Fruit fly (Drosophila melanogaster): Measurements from ENCODE around the gene Nmdmc.

Nmdmc gene

dm6 chr3R:9043610-9044009 is 6.7 kb downstream of the Nmdmc start (continued):
- peak; percentile 2 for TF ChIP-seq cg (GFP tag; optimal IDR thresholded peaks at IDR 0.05)
- no peak for TF ChIP-seq vvl (GFP tag; IDR thresholded peaks at IDR 0.05)
- TF ChIP-seq Med (GFP tag): peak; percentile 44
- no peak for TF ChIP-seq lab (GFP tag; optimal IDR thresholded peaks at IDR 0.05)
- TF ChIP-seq CG15514 (GFP tag; optimal IDR thresholded peaks at IDR 0.05): no peak
- peak; percentile 25 for TF ChIP-seq sug (tag; optimal IDR thresholded peaks at IDR 0.05)
- TF ChIP-seq fd3F (GFP tag; optimal IDR thresholded peaks at IDR 0.05): no peak
- no peak for TF ChIP-seq CG8290 (GFP tag; optimal IDR thresholded peaks at IDR 0.05)
- TF ChIP-seq CG8290 (tag; optimal IDR thresholded peaks at IDR 0.05): peak in 1 of 2 experiments; percentile 9
- TF ChIP-seq NFAT (GFP tag; IDR thresholded peaks at IDR 0.05): no peak
- TF ChIP-seq Nf-YA (GFP tag; IDR thresholded peaks at IDR 0.05): no peak
- TF ChIP-seq CG18764 (GFP tag; optimal IDR thresholded peaks at IDR 0.05): no peak
- no peak for TF ChIP-seq E2f1 (GFP tag; IDR thresholded peaks at IDR 0.05)
- no peak for TF ChIP-seq CG17328 (GFP tag; IDR thresholded peaks at IDR 0.05)
- no peak for TF ChIP-seq Nf-YB (GFP tag; optimal IDR thresholded peaks at IDR 0.05)
- no peak for TF ChIP-seq CG10147 (GFP tag; optimal IDR thresholded peaks at IDR 0.05)
- no peak for TF ChIP-seq CG2120 (GFP tag; optimal IDR thresholded peaks at IDR 0.05)
- peak; percentile 1 for TF ChIP-seq BEAF-32 (GFP tag; optimal IDR thresholded peaks at IDR 0.05)
- TF ChIP-seq D19A (tag; optimal IDR thresholded peaks at IDR 0.05): no peak
- TF ChIP-seq jing (GFP tag; optimal IDR thresholded peaks at IDR 0.05): no peak
- no peak for TF ChIP-seq tll (GFP tag; optimal IDR thresholded peaks at IDR 0.05)
- no peak for TF ChIP-seq nerfin-1 (tag; optimal IDR thresholded peaks at IDR 0.05)
- TF ChIP-seq CG9215 (GFP tag; IDR thresholded peaks at IDR 0.05): no peak
- TF ChIP-seq Vsx1 (GFP tag; optimal IDR thresholded peaks at IDR 0.05): no peak
- no peak for TF ChIP-seq twi (tag; optimal IDR thresholded peaks at IDR 0.05)
- no peak for TF ChIP-seq Hand (GFP tag; optimal IDR thresholded peaks at IDR 0.05)
- peak; percentile 11 for TF ChIP-seq gfzf (GFP tag; optimal IDR thresholded peaks at IDR 0.05)
- TF ChIP-seq kah (GFP tag; optimal IDR thresholded peaks at IDR 0.05): peak; percentile 50
- TF ChIP-seq Usf (GFP tag; optimal IDR thresholded peaks at IDR 0.05): no peak

dm6 chr3R:9039448-9039847 is 10.9 kb downstream of the Nmdmc start, which contains the start of gene neur:
neur (minus strand) TSS chr3R:9039471.
- TF ChIP-seq CG2120 (GFP tag; optimal IDR thresholded peaks at IDR 0.05) (peak; percentile 19), pita (GFP tag; optimal IDR thresholded peaks at IDR 0.05) (no peak), CG8290 (GFP tag; optimal IDR thresholded peaks at IDR 0.05) (peak; percentile 24), CG8290 (tag; optimal IDR thresholded peaks at IDR 0.05) (peak in 1 of 2 experiments; percentile 1), Rfx (GFP tag; IDR thresholded peaks at IDR 0.05) (peak; percentile 35), Ets97D (GFP tag; optimal IDR thresholded peaks at IDR 0.05) (peak; percentile 97), insv (GFP tag; optimal IDR thresholded peaks at IDR 0.05) (peak in 1 of 2 experiments; percentile 22), chif (GFP tag; optimal IDR thresholded peaks at IDR 0.05) (peak in 1 of 2 experiments; percentile 3), CG9797 (GFP tag; optimal IDR thresholded peaks at IDR 0.05) (peak; percentile 88), Dll (GFP tag; IDR thresholded peaks at IDR 0.05; ENCODE audit: partially characterized antibody) (peak; percentile 80), Ets65A (GFP tag) (peak; percentile 91), CG10959 (GFP tag; IDR thresholded peaks at IDR 0.05) (no peak), bbx (GFP tag; IDR thresholded peaks at IDR 0.05; ENCODE audit: partially characterized antibody) (peak; percentile 60; the same call in 1 of the 2 replicates), Nf-YB (GFP tag; optimal IDR thresholded peaks at IDR 0.05) (peak; percentile 23), lilli (GFP tag; optimal IDR thresholded peaks at IDR 0.05) (peak; percentile 35), C15 (GFP tag; IDR thresholded peaks at IDR 0.05) (no peak), Side (GFP tag; optimal IDR thresholded peaks at IDR 0.05) (peak; percentile 32), CG4820 (GFP tag; optimal IDR thresholded peaks at IDR 0.05) (peak; percentile 17), CG16813 (GFP tag; IDR thresholded peaks at IDR 0.05; ENCODE audit: partially characterized antibody) (peak; percentile 71), CG30020 (tag; optimal IDR thresholded peaks at IDR 0.05) (peak; percentile 38), hbn (GFP tag; IDR thresholded peaks at IDR 0.05; ENCODE audit: partially characterized antibody) (0 out of 2 replicates have a peak, but pooled peaks have one; percentile 18), nerfin-1 (tag; optimal IDR thresholded peaks at IDR 0.05) (peak; percentile 9), CG18262 (tag; optimal IDR thresholded peaks at IDR 0.05) (peak; percentile 30), cg (GFP tag; optimal IDR thresholded peaks at IDR 0.05) (no peak), CG33557 (GFP tag; optimal IDR thresholded peaks at IDR 0.05) (peak; percentile 25), ato (GFP tag; IDR thresholded peaks at IDR 0.05; ENCODE audit: partially characterized antibody) (peak; percentile 58; the same call in 1 of the 2 replicates), E2f2 (GFP tag; IDR thresholded peaks at IDR 0.05) (0 out of 2 replicates have a peak, but pooled peaks have one; percentile 13)

Measured in whole organism, embryonic.